Worm (Caenorhabditis elegans): Measurements from ENCODE around the gene T20D4.7.

DNA sequence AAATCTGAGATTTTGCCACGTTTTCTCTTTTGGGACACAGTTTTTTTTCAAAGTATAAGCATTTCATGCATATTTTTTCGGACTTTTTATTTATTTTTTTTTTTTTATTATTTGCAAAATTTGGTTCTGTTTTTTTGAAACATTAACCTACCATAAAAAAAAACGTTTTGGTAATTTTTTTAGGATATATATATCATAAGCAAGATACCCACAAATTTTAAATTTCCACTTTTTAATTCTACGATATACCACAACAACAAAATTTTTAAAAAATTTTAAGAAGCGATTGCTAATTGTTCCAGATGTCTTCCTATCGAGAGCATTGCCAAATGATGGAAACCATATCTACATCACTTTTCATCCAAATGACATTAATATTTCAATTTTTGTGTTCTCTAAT, 20.0 kb downstream of the T20D4.7 start, which contains the start of gene srab-20:
- TF ChIP-seq elt-1 (tag; optimal IDR thresholded peaks at IDR 0.05; ENCODE audit: borderline replicate concordance, insufficient read depth) (no peak), lsy-2 (tag; optimal IDR thresholded peaks at IDR 0.05) (no peak), nhr-2 (tag; optimal IDR thresholded peaks at IDR 0.05) (no peak), nhr-12 (tag; optimal IDR thresholded peaks at IDR 0.05) (no peak), nhr-28 (tag; optimal IDR thresholded peaks at IDR 0.05) (no peak), ztf-11 (tag; optimal IDR thresholded peaks at IDR 0.05) (no peak), sptf-1 (tag; optimal IDR thresholded peaks at IDR 0.05) (no peak), nhr-237 (tag; optimal IDR thresholded peaks at IDR 0.05) (no peak)

Data from whole organism, mixed stage, embryonic.